Worm (Caenorhabditis elegans): ENCODE measurements around the gene W06F12.2.

- no peak for TF ChIP-seq snpc-4 (GFP tag; optimal IDR thresholded peaks at IDR 0.05)
- TF ChIP-seq snpc-4 (tag; optimal IDR thresholded peaks at IDR 0.05): no peak
- no peak for TF ChIP-seq ceh-91 (GFP tag; IDR thresholded peaks at IDR 0.05)
- TF ChIP-seq him-1 (tag; optimal IDR thresholded peaks at IDR 0.05): no peak
- TF ChIP-seq somi-1 (GFP tag; optimal IDR thresholded peaks at IDR 0.05): no peak
- TF ChIP-seq nfyb-1 (GFP tag; IDR thresholded peaks at IDR 0.05): no peak
- no peak for TF ChIP-seq ama-1 (optimal IDR thresholded peaks at IDR 0.05)
- no peak for TF ChIP-seq ama-1 (GFP tag; optimal IDR thresholded peaks at IDR 0.05)
- TF ChIP-seq nfya-1 (tag; optimal IDR thresholded peaks at IDR 0.05; ENCODE audit: borderline replicate concordance, insufficient read depth): no peak
- TF ChIP-seq tbp1 (GFP tag; optimal IDR thresholded peaks at IDR 0.05): no peak
- no peak for TF ChIP-seq nhr-179 (tag; optimal IDR thresholded peaks at IDR 0.05)
- TF ChIP-seq madf-8 (GFP tag; conservative IDR thresholded peaks at IDR 0.05): no peak
- TF ChIP-seq hmg-1.2 (GFP tag; IDR thresholded peaks at IDR 0.05): no peak
- TF ChIP-seq sdz-38 (tag; optimal IDR thresholded peaks at IDR 0.05): no peak
Measured at ce11 chrIII:13721944-13722343, 9.5 kb downstream of the W06F12.2 start.
